Fruit fly (Drosophila melanogaster): Measurements from ENCODE around the gene dpr11.

dpr11 gene

DNA sequence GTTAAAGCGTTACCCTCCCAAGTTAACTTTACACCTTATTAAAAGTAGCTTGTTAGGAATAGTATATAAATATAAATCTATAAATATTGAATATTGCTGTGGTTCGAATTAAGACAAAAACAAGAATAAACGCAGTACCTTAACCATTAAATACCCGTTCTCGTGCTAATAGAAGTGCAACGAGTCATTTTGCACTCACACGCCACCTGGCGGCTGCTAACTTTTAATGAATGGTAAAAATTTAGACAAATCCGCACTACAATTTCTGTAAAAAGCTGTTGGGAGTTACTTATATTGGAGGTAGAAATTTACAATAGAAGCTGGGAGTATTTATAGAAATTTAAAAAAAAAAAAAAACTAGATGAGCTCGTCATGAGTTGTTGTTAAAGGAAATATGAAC, 12.0 kb upstream of the dpr11 start:
- TF ChIP-seq bab1 (GFP tag; optimal IDR thresholded peaks at IDR 0.05) (no peak), cnc (optimal IDR thresholded peaks at IDR 0.05) (no peak), CG7045 (GFP tag; optimal IDR thresholded peaks at IDR 0.05) (no peak), toe (GFP tag; optimal IDR thresholded peaks at IDR 0.05) (no peak)

- no peak for TF ChIP-seq CG1620 (GFP tag; optimal IDR thresholded peaks at IDR 0.05)
- no peak for TF ChIP-seq Hr96 (GFP tag; optimal IDR thresholded peaks at IDR 0.05)
- TF ChIP-seq cnc (optimal IDR thresholded peaks at IDR 0.05): no peak
- TF ChIP-seq CG12768 (GFP tag; optimal IDR thresholded peaks at IDR 0.05): no peak
- no peak for TF ChIP-seq bab1 (GFP tag; optimal IDR thresholded peaks at IDR 0.05)
Observed at dm6 chr3R:6600942-6601341, 7.8 kb upstream of the dpr11 start, which contains the start of gene CG31482. CG31482 (plus strand) TSS chr3R:6601242.

DNA sequence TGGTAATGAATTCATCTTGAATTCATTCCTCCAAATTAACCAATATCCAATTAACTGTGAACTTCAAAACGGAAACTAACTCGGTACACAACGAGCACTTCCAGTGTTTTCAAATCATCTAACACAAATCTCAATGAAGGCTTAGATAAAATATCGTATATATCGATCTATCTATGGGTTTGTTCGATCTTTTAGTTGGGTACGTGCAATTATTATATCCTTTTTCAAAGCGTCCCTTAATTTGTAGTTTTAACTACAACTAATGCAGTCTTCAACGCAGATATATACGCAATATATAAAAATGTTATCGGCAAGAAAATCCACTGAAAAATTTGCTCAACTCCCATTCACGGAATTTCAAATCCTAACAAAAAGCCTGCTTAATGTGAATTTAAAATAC, 4.8 kb upstream of the dpr11 start, which contains the start of gene CG1138:
Gene CG1138, minus strand, starts transcription at position 101 of the 400 bp plus-strand sequence.
- TF ChIP-seq toe (GFP tag; optimal IDR thresholded peaks at IDR 0.05): no peak
- TF ChIP-seq Crg-1 (GFP tag; optimal IDR thresholded peaks at IDR 0.05): no peak
- TF ChIP-seq Clk (GFP tag; optimal IDR thresholded peaks at IDR 0.05): no peak
- no peak for TF ChIP-seq cnc (optimal IDR thresholded peaks at IDR 0.05)
- TF ChIP-seq kay (GFP tag; ENCODE audit: borderline replicate concordance): no peak
- no peak for TF ChIP-seq cic (GFP tag; optimal IDR thresholded peaks at IDR 0.05)
- TF ChIP-seq CG1620 (GFP tag; optimal IDR thresholded peaks at IDR 0.05): no peak
- TF ChIP-seq pad (GFP tag; optimal IDR thresholded peaks at IDR 0.05): no peak
- TF ChIP-seq Mnt (GFP tag; optimal IDR thresholded peaks at IDR 0.05): no peak
- no peak for TF ChIP-seq CG5204 (GFP tag; optimal IDR thresholded peaks at IDR 0.05)

dm6 chr3R:6580484-6580883, 12.6 kb downstream of the dpr11 start, which contains the start of gene CG2336:
CG2336 (plus strand) TSS chr3R:6580784.
- TF ChIP-seq tj (GFP tag; optimal IDR thresholded peaks at IDR 0.05) (no peak), cnc (optimal IDR thresholded peaks at IDR 0.05) (no peak), CG14711 (tag; optimal IDR thresholded peaks at IDR 0.05) (no peak), CG11617 (GFP tag; optimal IDR thresholded peaks at IDR 0.05) (no peak), Clk (GFP tag; optimal IDR thresholded peaks at IDR 0.05) (no peak), cic (GFP tag; optimal IDR thresholded peaks at IDR 0.05) (no peak)

DNA sequence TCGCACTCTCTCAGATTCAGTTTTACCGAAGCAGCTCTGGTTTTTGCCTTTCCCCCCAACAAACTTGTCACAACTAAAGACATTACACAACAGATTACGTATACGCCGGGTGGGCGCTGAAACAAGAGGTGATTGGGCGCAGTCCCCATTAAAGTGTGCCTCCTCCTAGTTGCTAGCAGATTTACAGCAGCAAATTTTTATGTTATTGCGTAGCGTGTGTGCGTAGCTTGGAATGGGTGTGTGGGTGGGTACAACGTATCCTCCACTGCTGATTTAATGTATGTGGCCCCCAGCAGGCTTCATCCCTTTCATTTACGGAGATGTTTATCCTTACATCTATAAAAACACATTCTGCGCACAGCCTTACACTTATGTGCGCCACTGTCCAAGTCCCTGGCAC, 24.3 kb downstream of the dpr11 start:
- TF ChIP-seq Mnt (GFP tag; optimal IDR thresholded peaks at IDR 0.05) (no peak), CG5204 (GFP tag; optimal IDR thresholded peaks at IDR 0.05) (no peak), ovo (GFP tag; optimal IDR thresholded peaks at IDR 0.05) (no peak), cnc (optimal IDR thresholded peaks at IDR 0.05) (no peak), kay (GFP tag; ENCODE audit: borderline replicate concordance) (no peak), CG7045 (GFP tag; optimal IDR thresholded peaks at IDR 0.05) (no peak), Clk (GFP tag; optimal IDR thresholded peaks at IDR 0.05) (no peak), CG14711 (tag; optimal IDR thresholded peaks at IDR 0.05) (no peak), cic (GFP tag; optimal IDR thresholded peaks at IDR 0.05) (no peak), CG1620 (GFP tag; optimal IDR thresholded peaks at IDR 0.05) (no peak), CG33017 (tag; optimal IDR thresholded peaks at IDR 0.05) (no peak), tj (GFP tag; optimal IDR thresholded peaks at IDR 0.05) (no peak), pad (GFP tag; optimal IDR thresholded peaks at IDR 0.05) (no peak), CG7101 (tag; optimal IDR thresholded peaks at IDR 0.05) (no peak), Hr96 (GFP tag; optimal IDR thresholded peaks at IDR 0.05) (no peak), CG12768 (GFP tag; optimal IDR thresholded peaks at IDR 0.05) (no peak), toe (GFP tag; optimal IDR thresholded peaks at IDR 0.05) (no peak), bab1 (GFP tag; optimal IDR thresholded peaks at IDR 0.05) (no peak), Crg-1 (GFP tag; optimal IDR thresholded peaks at IDR 0.05) (no peak), CG11617 (GFP tag; optimal IDR thresholded peaks at IDR 0.05) (no peak)

DNA sequence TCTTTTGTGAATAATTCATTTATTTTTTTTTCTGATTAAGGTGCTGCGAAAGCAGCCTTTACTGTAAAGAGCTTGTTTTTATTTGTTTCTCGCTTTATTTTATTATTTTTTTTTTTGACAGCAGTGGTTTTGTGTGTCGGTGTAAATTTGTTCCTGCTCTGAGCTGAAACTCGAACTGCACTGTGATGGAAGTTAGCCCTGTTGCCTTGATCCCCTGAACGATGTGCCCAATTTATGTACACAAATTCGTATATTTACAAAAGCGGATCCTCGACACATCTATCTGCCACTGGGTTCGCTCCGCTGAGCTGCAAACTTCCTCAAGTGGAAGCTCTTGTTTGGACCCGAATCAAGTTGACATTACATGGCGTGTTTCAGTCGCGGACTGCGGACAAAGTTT, 32.9 kb downstream of the dpr11 start, which contains the start of gene CG1137:
Gene CG1137, minus strand, starts transcription at position 101 of the 400 bp plus-strand sequence.
- no peak for TF ChIP-seq CG33017 (tag; optimal IDR thresholded peaks at IDR 0.05)
- no peak for TF ChIP-seq ovo (GFP tag; optimal IDR thresholded peaks at IDR 0.05)
- no peak for TF ChIP-seq Crg-1 (GFP tag; optimal IDR thresholded peaks at IDR 0.05)
- no peak for TF ChIP-seq CG14711 (tag; optimal IDR thresholded peaks at IDR 0.05)
- TF ChIP-seq bab1 (GFP tag; optimal IDR thresholded peaks at IDR 0.05): no peak
- TF ChIP-seq CG1620 (GFP tag; optimal IDR thresholded peaks at IDR 0.05): no peak
- no peak for TF ChIP-seq kay (GFP tag; ENCODE audit: borderline replicate concordance)
- TF ChIP-seq CG12768 (GFP tag; optimal IDR thresholded peaks at IDR 0.05): no peak
- no peak for TF ChIP-seq CG7045 (GFP tag; optimal IDR thresholded peaks at IDR 0.05)
- TF ChIP-seq pad (GFP tag; optimal IDR thresholded peaks at IDR 0.05): no peak
- TF ChIP-seq Hr96 (GFP tag; optimal IDR thresholded peaks at IDR 0.05): no peak
- no peak for TF ChIP-seq toe (GFP tag; optimal IDR thresholded peaks at IDR 0.05)
- no peak for TF ChIP-seq tj (GFP tag; optimal IDR thresholded peaks at IDR 0.05)
- no peak for TF ChIP-seq cic (GFP tag; optimal IDR thresholded peaks at IDR 0.05)
- TF ChIP-seq cnc (optimal IDR thresholded peaks at IDR 0.05): no peak
- no peak for TF ChIP-seq CG7101 (tag; optimal IDR thresholded peaks at IDR 0.05)
- no peak for TF ChIP-seq Clk (GFP tag; optimal IDR thresholded peaks at IDR 0.05)
- TF ChIP-seq CG5204 (GFP tag; optimal IDR thresholded peaks at IDR 0.05): no peak

DNA sequence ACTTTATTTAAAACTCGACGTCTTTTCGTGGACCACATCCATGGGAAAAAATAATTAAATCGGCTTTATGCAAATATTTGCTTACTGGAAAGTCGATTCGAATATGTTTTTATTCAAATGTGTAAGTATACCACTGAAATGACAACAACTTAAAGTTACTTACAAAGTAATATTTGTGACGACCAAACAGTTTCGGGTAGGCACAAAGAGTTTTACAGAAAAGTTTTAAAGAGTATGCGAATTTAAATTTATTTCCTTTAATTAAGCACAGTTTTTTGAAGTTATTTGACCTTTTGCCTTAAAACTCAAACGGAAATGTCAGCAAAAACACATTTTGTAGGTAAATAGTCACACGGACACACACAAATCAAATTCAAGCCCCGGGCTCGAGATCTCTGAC, 44.4 kb downstream of the dpr11 start, which contains the start of gene Pif2:
Gene Pif2, plus strand, starts transcription at position 301 of the 400 bp plus-strand sequence.
- TF ChIP-seq tj (GFP tag; optimal IDR thresholded peaks at IDR 0.05) (no peak), CG11617 (GFP tag; optimal IDR thresholded peaks at IDR 0.05) (no peak)

All from whole organism, adult.